Fruit fly (Drosophila melanogaster) S2 (cell line): ENCODE measurements around the gene CG4367.

Experiments
- CG8478 ChIP-seq: fragments of >200 bp; optimal IDR thresholded peaks from 2 replicates; lab custom pipeline; 2018
- CTCF ChIP-seq, 2 experiments: fragments of >200 bp; optimal IDR thresholded peaks; 2 replicates each; lab custom pipeline; 2018

dm6 chr3R:20282769-20283530 lies 21.8 kb downstream of the CG4367 start:
- TF ChIP-seq CG8478 (lab: Kevin White, UChicago) (no peak), CTCF (optimal IDR thresholded peaks at IDR 0.05; lab: Kevin White, UChicago) (no peak)
